Worm (Caenorhabditis elegans) whole organism, early embryonic: Measurements from ENCODE around the gene secs-1.

Source experiments
- aly-1 ChIP-seq: sonication (generic microtip); optimal IDR thresholded peaks from 2 replicates; lab custom pipeline; 2016; ENCODE audit warnings: missing genetic modification characterization, missing compliant biosample characterization
- ama-1 ChIP-seq: fragments of 150-350 bp; optimal IDR thresholded peaks from 2 replicates; lab custom pipeline; 2014
- ets-7 ChIP-seq: sonication (generic microtip); optimal IDR thresholded peaks from 2 replicates; lab custom pipeline; 2016; ENCODE audit warnings: missing genotype, missing genetic modification characterization, missing compliant biosample characterization
- hmbx-1 ChIP-seq: sonication (generic microtip); optimal IDR thresholded peaks from 2 replicates; lab custom pipeline; 2016; ENCODE audit warnings: mild to moderate bottlenecking, missing genetic modification characterization, missing compliant biosample characterization
- hmg-4 ChIP-seq: fragments of 200-800 bp; sonication (Bioruptor generic); optimal IDR thresholded peaks from 2 replicates; lab custom pipeline; 2018; ENCODE audit warnings: mild to moderate bottlenecking, missing genetic modification characterization, missing compliant biosample characterization
- sea-1 ChIP-seq: fragments of 200-800 bp; sonication (Bioruptor generic); conservative IDR thresholded peaks from 2 replicates; pipeline ENCODE4 v1.3.6; 2022; ENCODE audit warnings: missing genetic modification characterization, missing compliant biosample characterization
- tra-4 ChIP-seq: sonication (generic microtip); optimal IDR thresholded peaks from 2 replicates; lab custom pipeline; 2017; ENCODE audit warnings: missing genetic modification characterization, missing compliant biosample characterization

DNA sequence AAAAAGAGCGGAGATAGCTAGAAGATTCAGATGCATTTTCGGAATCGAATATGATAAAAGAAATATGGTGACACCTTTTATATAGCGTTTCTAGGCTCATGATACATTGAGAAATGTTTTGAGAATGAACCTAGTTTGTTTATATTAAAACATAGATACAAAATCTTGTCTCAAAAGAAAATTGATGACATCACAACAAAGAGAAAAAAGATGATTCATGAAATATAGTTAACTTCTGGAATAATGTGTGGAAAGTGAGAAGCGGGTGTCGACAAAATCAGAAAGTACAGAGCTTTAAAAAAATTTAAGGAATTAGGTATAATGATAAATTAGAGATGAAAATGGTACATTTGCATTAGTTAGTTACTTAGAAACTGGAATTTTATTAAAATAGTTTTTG lies 11.5 kb downstream of the secs-1 start, which contains the start of gene D1054.10:
- TF ChIP-seq ama-1 (lab: Kevin White, UChicago) = no peak
- TF ChIP-seq aly-1 (tag; lab: Kevin White, UChicago) = no peak
- TF ChIP-seq tra-4 = no peak
- no peak for TF ChIP-seq hmg-4 (GFP tag; lab: Kevin White, UChicago)
- TF ChIP-seq sea-1 (GFP tag; lab: Robert Waterston, UW) = no peak
- TF ChIP-seq hmbx-1 (tag; lab: Kevin White, UChicago) = no peak
- TF ChIP-seq ets-7 = no peak
